Fruit fly (Drosophila melanogaster): ENCODE measurements around the gene CG9717.

dm6 chr3R:30579129-30579528, 8.0 kb downstream of the CG9717 start, which contains the start of gene CG9702:
- TF ChIP-seq Gug (GFP tag; IDR thresholded peaks at IDR 0.05), result no peak
- TF ChIP-seq CG6163 (GFP tag; IDR thresholded peaks at IDR 0.05), result no peak
- TF ChIP-seq CG8119 (GFP tag; IDR thresholded peaks at IDR 0.05), result no peak
- TF ChIP-seq CG31627 (GFP tag; optimal IDR thresholded peaks at IDR 0.05), result no peak
- no peak for TF ChIP-seq Smox (GFP tag; optimal IDR thresholded peaks at IDR 0.05)
- no peak for TF ChIP-seq dac (GFP tag; optimal IDR thresholded peaks at IDR 0.05)
- no peak for TF ChIP-seq CG3032 (tag; optimal IDR thresholded peaks at IDR 0.05)
- TF ChIP-seq eg (GFP tag; IDR thresholded peaks at IDR 0.05), result no peak
- TF ChIP-seq OdsH (GFP tag; optimal IDR thresholded peaks at IDR 0.05), result no peak
- TF ChIP-seq CG11762 (GFP tag; optimal IDR thresholded peaks at IDR 0.05; ENCODE audit: insufficient read depth), result no peak
- no peak for TF ChIP-seq CG16779 (tag; optimal IDR thresholded peaks at IDR 0.05)
- no peak for TF ChIP-seq salr (GFP tag; optimal IDR thresholded peaks at IDR 0.05)
- no peak for TF ChIP-seq CG6276 (GFP tag; optimal IDR thresholded peaks at IDR 0.05)
